Worm (Caenorhabditis elegans): ENCODE results near the gene fbxc-58.

DNA sequence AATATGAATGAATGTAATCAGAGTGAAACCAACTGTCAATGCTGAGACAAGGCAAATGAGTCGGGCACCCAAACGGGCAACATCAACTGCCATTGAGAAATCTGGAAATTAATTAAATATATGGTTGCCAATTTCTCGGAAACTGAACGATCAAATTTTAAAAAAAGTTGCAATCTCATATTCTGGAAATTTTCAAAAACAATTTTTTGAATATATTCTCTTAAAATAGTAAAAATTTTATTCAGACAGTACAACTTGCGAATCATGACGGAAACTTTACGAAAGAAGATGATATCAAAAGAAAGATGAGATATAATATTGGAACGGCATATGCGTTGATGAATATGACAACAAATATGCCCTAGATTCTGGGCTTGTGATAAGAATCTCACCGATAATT lies 24.8 kb downstream of the fbxc-58 start, which contains the start of gene col-121:
- no peak for TF ChIP-seq mdl-1 (tag; optimal IDR thresholded peaks at IDR 0.05)
- TF ChIP-seq zag-1 (tag; optimal IDR thresholded peaks at IDR 0.05): no peak
- TF ChIP-seq nhr-77 (tag; optimal IDR thresholded peaks at IDR 0.05): no peak
- no peak for TF ChIP-seq unc-62 (GFP tag; optimal IDR thresholded peaks at IDR 0.05 in 1 of 2)
- no peak for TF ChIP-seq unc-62 (tag; optimal IDR thresholded peaks at IDR 0.05)
- TF ChIP-seq nhr-6 (tag; optimal IDR thresholded peaks at IDR 0.05): no peak
- TF ChIP-seq lir-3 (tag; optimal IDR thresholded peaks at IDR 0.05): no peak
- TF ChIP-seq lin-39 (tag; optimal IDR thresholded peaks at IDR 0.05): no peak
- TF ChIP-seq aly-2 (tag; optimal IDR thresholded peaks at IDR 0.05): no peak
- no peak for TF ChIP-seq F49E8.2 (tag; optimal IDR thresholded peaks at IDR 0.05; ENCODE audit: borderline replicate concordance)
- TF ChIP-seq nhr-102 (tag; optimal IDR thresholded peaks at IDR 0.05): no peak
- TF ChIP-seq snpc-4 (tag; optimal IDR thresholded peaks at IDR 0.05): no peak
